Worm (Caenorhabditis elegans) whole organism, L3 larva: Measurements from ENCODE around the gene K01A6.8.

Source experiments
- ama-1 ChIP-seq: fragments of 150-350 bp; optimal IDR thresholded peaks from 2 replicates; lab custom pipeline; 2018
- elt-3 ChIP-seq, 3 experiments: fragments of 150-350 bp in 1 of 3; sonication (generic microtip) in 2 of 3; optimal IDR thresholded peaks; 2 replicates in 2 of 3; 4 replicates in 1 of 3; lab custom pipeline; 2014 to 2017; ENCODE audit warnings: missing biosample characterization in 3 of 3, missing genetic modification characterization in 3 of 3
- fos-1 ChIP-seq: fragments of 150-350 bp; optimal IDR thresholded peaks from 2 replicates; lab custom pipeline; 2014; ENCODE audit warnings: missing biosample characterization, missing genetic modification characterization
- lin-15B ChIP-seq: fragments of 150-350 bp; optimal IDR thresholded peaks from 2 replicates; lab custom pipeline; 2014; ENCODE audit warnings: missing biosample characterization, missing genetic modification characterization
- lsy-12 ChIP-seq: sonication (generic microtip); optimal IDR thresholded peaks from 2 replicates; lab custom pipeline; 2016; ENCODE audit warnings: mild to moderate bottlenecking, missing genetic modification characterization, missing compliant biosample characterization
- nhr-11 ChIP-seq: fragments of 150-350 bp; optimal IDR thresholded peaks from 2 replicates; lab custom pipeline; 2014; ENCODE audit warnings: missing biosample characterization, missing genetic modification characterization
- pha-4 ChIP-seq: fragments of 150-350 bp; optimal IDR thresholded peaks from 2 replicates; lab custom pipeline; 2014; ENCODE audit warnings: missing biosample characterization, missing genetic modification reagents, missing genetic modification characterization
- sea-2 ChIP-seq: fragments of 150-350 bp; sonication (generic microtip); optimal IDR thresholded peaks from 4 replicates; lab custom pipeline; 2014; ENCODE audit warnings: missing biosample characterization, missing genetic modification reagents, missing genetic modification characterization
- unc-62 ChIP-seq: fragments of 150-350 bp; sonication (generic microtip); optimal IDR thresholded peaks from 4 replicates; lab custom pipeline; 2014; ENCODE audit warnings: missing biosample characterization, missing genetic modification reagents, missing genetic modification characterization

DNA sequence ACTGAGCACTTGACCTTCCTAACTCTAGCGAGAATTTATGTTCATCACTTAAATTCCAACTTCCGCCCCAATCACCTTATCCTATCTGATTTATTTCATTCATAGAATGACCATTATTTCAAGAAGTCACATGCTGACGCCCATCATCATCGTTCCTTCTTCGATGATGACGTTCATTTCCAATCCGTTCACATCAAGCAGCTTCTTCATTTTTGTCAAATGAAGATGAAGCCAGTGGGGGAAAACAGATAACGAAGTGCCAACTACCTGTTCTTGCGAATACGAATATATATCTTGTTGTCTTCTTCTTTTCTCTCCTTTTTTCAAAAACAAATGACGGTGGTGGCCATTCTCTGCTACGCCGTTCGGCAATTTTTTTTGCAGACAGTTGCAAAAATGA is 35.3 kb downstream of the K01A6.8 start:
- TF ChIP-seq ama-1 (lab: Kevin White, UChicago) (no peak), lin-15B (tag; lab: Kevin White, UChicago) (no peak), sea-2 (GFP tag; lab: Kevin White, UChicago) (no peak), fos-1 (no peak), nhr-11 (tag; lab: Kevin White, UChicago) (no peak), elt-3 (tag; optimal IDR thresholded peaks at IDR 0.05; lab: Kevin White, UChicago) (no peak), unc-62 (GFP tag; lab: Kevin White, UChicago) (no peak), pha-4 (no peak), lsy-12 (tag; lab: Kevin White, UChicago) (no peak)
